Fruit fly (Drosophila melanogaster) Kc167 (cell line): ENCODE results near the gene Pde6.

Experiments used
- Myc ChIP-seq: fragments of >200 bp; optimal IDR thresholded peaks from 2 replicates; lab custom pipeline; 2017; ENCODE audit warnings: missing external identifiers
- Sin3A ChIP-seq: fragments of >200 bp; optimal IDR thresholded peaks from 2 replicates; lab custom pipeline; 2018; ENCODE audit warnings: missing external identifiers
- h ChIP-seq: fragments of >200 bp; optimal IDR thresholded peaks from 3 replicates; lab custom pipeline; 2018; ENCODE audit warnings: missing external identifiers
- insv ChIP-seq: fragments of >200 bp; optimal IDR thresholded peaks from 3 replicates; lab custom pipeline; 2018; ENCODE audit warnings: missing external identifiers
- psq ChIP-seq: fragments of >200 bp; optimal IDR thresholded peaks from 2 replicates; lab custom pipeline; 2017; ENCODE audit warnings: missing external identifiers
- ttk ChIP-seq: sonication (Bioruptor generic); optimal IDR thresholded peaks from 2 replicates; lab custom pipeline; 2017; ENCODE audit warnings: missing external identifiers

dm6 chr3R:14542038-14542437, 16.1 kb downstream of the Pde6 start:
- TF ChIP-seq psq (lab: Kevin White, UChicago) (no peak), h (lab: Kevin White, UChicago) (no peak), Myc (no peak), insv (no peak), Sin3A (lab: Kevin White, UChicago) (no peak), ttk (lab: Kevin White, UChicago) (no peak)
